Fruit fly (Drosophila melanogaster): ENCODE measurements around the gene edin.

DNA sequence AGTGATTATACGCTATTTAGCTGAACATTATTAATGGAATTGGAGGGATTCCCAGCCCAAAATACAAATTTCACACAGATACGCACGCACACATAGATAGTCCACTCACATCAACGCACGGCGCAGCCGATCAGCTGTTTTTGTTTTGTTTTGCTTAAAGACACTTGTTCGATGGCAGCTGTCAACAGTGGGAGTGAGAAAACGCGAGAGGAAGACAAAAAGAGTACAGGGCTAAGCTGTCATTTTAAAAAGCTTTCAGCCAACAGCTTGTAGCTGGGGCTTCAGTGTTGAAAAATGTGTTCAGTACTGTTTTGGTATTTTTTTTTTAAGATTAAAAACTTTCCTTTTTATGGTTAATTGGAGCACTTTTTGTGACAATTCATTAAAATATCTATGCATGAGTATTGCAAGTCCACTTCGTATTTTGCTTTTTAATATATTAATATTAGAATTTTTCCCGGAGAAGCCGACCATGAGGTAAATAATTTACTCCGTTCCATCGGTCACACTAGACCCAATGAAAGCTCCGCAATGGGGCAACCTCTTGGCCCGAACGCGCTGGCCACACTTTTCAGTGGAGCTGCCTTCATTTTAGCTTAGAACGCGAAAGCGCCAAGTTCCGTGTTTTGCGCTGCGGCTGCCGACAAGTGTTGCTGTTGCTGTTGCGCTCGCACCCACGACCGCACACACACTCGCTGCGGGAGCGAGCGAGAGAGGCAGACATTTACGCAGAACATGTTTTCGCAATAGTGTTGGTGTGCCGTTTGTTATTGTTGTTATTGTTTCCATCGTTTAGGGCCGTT lies 38.4 kb downstream of the edin start:
- TF ChIP-seq Myc (optimal IDR thresholded peaks at IDR 0.05) = no peak
- TF ChIP-seq h (optimal IDR thresholded peaks at IDR 0.05) = no peak
- no peak for TF ChIP-seq Sin3A (optimal IDR thresholded peaks at IDR 0.05)
- no peak for TF ChIP-seq ttk (optimal IDR thresholded peaks at IDR 0.05)
- TF ChIP-seq insv (optimal IDR thresholded peaks at IDR 0.05) = no peak
- no peak for TF ChIP-seq psq (optimal IDR thresholded peaks at IDR 0.05)

Measured in Kc167 (cell line).